Fruit fly (Drosophila melanogaster) whole organism, pupa: ENCODE measurements around the gene Rlip.

ENCODE experiments used
- CG8301 ChIP-seq: fragments of 200-800 bp; sonication (Bioruptor generic); optimal IDR thresholded peaks from 2 replicates; lab custom pipeline; 2018; ENCODE audit warnings: missing biosample characterization, mild to moderate bottlenecking, missing genetic modification characterization
- CG9948 ChIP-seq: fragments of 200-800 bp; sonication (Bioruptor generic); optimal IDR thresholded peaks from 2 replicates; lab custom pipeline; 2018; ENCODE audit warnings: missing biosample characterization, mild to moderate bottlenecking, missing genetic modification characterization, moderate library complexity
- EcR ChIP-seq: fragments of 200-800 bp; sonication (Bioruptor generic); optimal IDR thresholded peaks from 3 replicates; lab custom pipeline; 2019; ENCODE audit warnings: missing biosample characterization, missing genetic modification characterization, mild to moderate bottlenecking, moderate library complexity, missing genetic modification reagents
- Snoo ChIP-seq: fragments of 200-800 bp; sonication (Bioruptor generic); optimal IDR thresholded peaks from 3 replicates; lab custom pipeline; 2017; ENCODE audit warnings: missing biosample characterization, mild to moderate bottlenecking, missing genetic modification characterization, inconsistent platforms

DNA sequence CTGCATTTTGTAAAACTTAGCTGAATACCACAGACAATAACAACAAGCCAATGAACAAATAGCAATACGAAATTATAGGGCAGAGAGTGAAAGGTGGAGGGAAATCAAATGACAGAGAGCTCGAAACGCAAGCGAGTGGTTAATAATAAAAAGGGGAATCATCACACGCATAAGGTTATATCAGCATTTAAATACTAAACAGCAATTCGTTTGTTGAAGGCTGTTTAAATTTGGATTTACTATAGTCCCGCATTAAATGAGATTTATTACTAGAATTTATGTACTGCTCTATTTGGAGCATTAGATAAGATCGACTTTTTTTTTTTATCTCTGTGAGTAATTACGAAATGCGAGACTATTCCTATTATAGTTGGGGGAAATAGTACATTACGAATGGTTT lies 28.9 kb upstream of the Rlip start:
- TF ChIP-seq CG9948 (tag; lab: Kevin White, UChicago) (no peak), EcR (GFP tag; lab: Kevin White, UChicago) (no peak), Snoo (tag; lab: Kevin White, UChicago) (no peak), CG8301 (tag; lab: Kevin White, UChicago) (no peak)
